Worm (Caenorhabditis elegans) whole organism, midembryonic: ENCODE results near the gene F57A8.7.

Source experiments
- T22C8.4 ChIP-seq: fragments of 200-800 bp; sonication (Bioruptor generic); IDR thresholded peaks from 2 replicates; pipeline ENCODE4 v1.3.6; 2022; ENCODE audit warnings: missing genetic modification characterization, missing compliant biosample characterization
- cog-1 ChIP-seq: sonication (generic microtip); optimal IDR thresholded peaks from 2 replicates; lab custom pipeline; 2016; ENCODE audit warnings: missing genetic modification characterization, missing compliant biosample characterization
- flt-1 ChIP-seq: fragments of 200-800 bp; sonication (Bioruptor generic); IDR thresholded peaks from 2 replicates; pipeline ENCODE4 v1.3.6; 2022; ENCODE audit warnings: missing genetic modification characterization, missing compliant biosample characterization
- klf-2 ChIP-seq: fragments of 200-800 bp; sonication (Bioruptor generic); conservative IDR thresholded peaks from 2 replicates; pipeline ENCODE4 v1.3.6; 2022; ENCODE audit warnings: missing genetic modification reagents, missing genetic modification characterization, missing compliant biosample characterization
- tab-1 ChIP-seq: fragments of 200-800 bp; sonication (Bioruptor generic); IDR thresholded peaks from 2 replicates; pipeline ENCODE4 v1.3.6; 2022; ENCODE audit warnings: missing genetic modification characterization, missing compliant biosample characterization

ce11 chrV:10112187-10112586 is 36.6 kb downstream of the F57A8.7 start, which contains the start of gene C08B6.3:
- no peak for TF ChIP-seq flt-1 (GFP tag; lab: Robert Waterston, UW)
- TF ChIP-seq cog-1: no peak
- no peak for TF ChIP-seq T22C8.4 (GFP tag; lab: Robert Waterston, UW)
- no peak for TF ChIP-seq klf-2 (GFP tag; lab: Robert Waterston, UW)
- TF ChIP-seq tab-1 (GFP tag; lab: Robert Waterston, UW): no peak
